Fruit fly (Drosophila melanogaster) whole organism, embryonic: Measurements from ENCODE around the gene CG43120.
A peak's percentile ranks its signal among the peaks of the same experiment; 100 is the strongest.

Source experiments
- Abd-B ChIP-seq: fragments of 200-800 bp; sonication (Bioruptor generic); optimal IDR thresholded peaks from 2 replicates; lab custom pipeline; 2018; ENCODE audit warnings: missing biosample characterization, mild to moderate bottlenecking, missing genetic modification characterization, moderate library complexity
- Atf6 ChIP-seq: fragments of 200-800 bp; sonication (Bioruptor generic); IDR thresholded peaks from 2 replicates; pipeline ENCODE4 v1.3.6; 2022; ENCODE audit warnings: missing biosample characterization, missing genetic modification characterization
- Blimp-1 ChIP-seq: fragments of 200-800 bp; sonication (Bioruptor generic); optimal IDR thresholded peaks from 3 replicates; lab custom pipeline; 2018; ENCODE audit warnings: missing biosample characterization, missing genetic modification characterization, mild to moderate bottlenecking, moderate library complexity, missing genetic modification reagents
- CG10462 ChIP-seq: fragments of 200-800 bp; sonication (Bioruptor generic); optimal IDR thresholded peaks from 2 replicates; lab custom pipeline; 2016; ENCODE audit warnings: missing biosample characterization, missing genetic modification characterization
- CG12071 ChIP-seq: fragments of 200-800 bp; sonication (Bioruptor generic); optimal IDR thresholded peaks from 3 replicates; lab custom pipeline; 2018; ENCODE audit warnings: missing biosample characterization, mild to moderate bottlenecking, missing genetic modification characterization
- CG12391 ChIP-seq: fragments of 200-800 bp; sonication (Bioruptor generic); optimal IDR thresholded peaks from 3 replicates; lab custom pipeline; 2018; ENCODE audit warnings: missing biosample characterization, mild to moderate bottlenecking, missing genetic modification characterization, moderate library complexity
- CG15601 ChIP-seq: fragments of 200-800 bp; sonication (Bioruptor generic); optimal IDR thresholded peaks from 3 replicates; lab custom pipeline; 2019; ENCODE audit warnings: missing biosample characterization, mild to moderate bottlenecking, missing genetic modification characterization, moderate library complexity
- CG17328 ChIP-seq: fragments of 200-800 bp; sonication (Bioruptor generic); IDR thresholded peaks from 2 replicates; pipeline ENCODE4 v1.3.6; 2022; ENCODE audit warnings: missing biosample characterization, missing genetic modification characterization
- CG17361 ChIP-seq: fragments of 200-800 bp; sonication (Bioruptor generic); IDR thresholded peaks from 3 replicates; pipeline ENCODE4 v1.3.6; 2022; ENCODE audit warnings: missing biosample characterization, missing genetic modification characterization
- CG17385 ChIP-seq: fragments of 200-800 bp; sonication (Bioruptor generic); optimal IDR thresholded peaks from 3 replicates; lab custom pipeline; 2018; ENCODE audit warnings: missing biosample characterization, mild to moderate bottlenecking, missing genetic modification characterization
- CG17829 ChIP-seq: fragments of 200-800 bp; optimal IDR thresholded peaks from 2 replicates; lab custom pipeline; 2019; ENCODE audit warnings: missing biosample characterization, mild to moderate bottlenecking, missing genetic modification characterization, moderate library complexity
- CG18476 ChIP-seq: fragments of 200-800 bp; sonication (Bioruptor generic); optimal IDR thresholded peaks from 2 replicates; lab custom pipeline; 2016; ENCODE audit warnings: missing biosample characterization, mild to moderate bottlenecking, missing genetic modification characterization
- CG30403 ChIP-seq: fragments of 200-800 bp; sonication (Bioruptor generic); optimal IDR thresholded peaks from 3 replicates; lab custom pipeline; 2016; ENCODE audit warnings: missing biosample characterization, missing genetic modification characterization
- CG30431 ChIP-seq: fragments of 200-800 bp; sonication (Bioruptor generic); optimal IDR thresholded peaks from 2 replicates; lab custom pipeline; 2017; ENCODE audit warnings: missing biosample characterization, missing genetic modification characterization
- CG34376 ChIP-seq: fragments of 200-800 bp; sonication (Bioruptor generic); optimal IDR thresholded peaks from 2 replicates; lab custom pipeline; 2018; ENCODE audit warnings: missing biosample characterization, mild to moderate bottlenecking, missing genetic modification characterization
- CG3847 ChIP-seq: fragments of 200-800 bp; sonication (Bioruptor generic); IDR thresholded peaks from 2 replicates; pipeline ENCODE4 v1.3.6; 2022; ENCODE audit warnings: missing biosample characterization, missing genetic modification characterization
- CG4328 ChIP-seq: fragments of 200-800 bp; sonication (Bioruptor generic); optimal IDR thresholded peaks from 3 replicates; lab custom pipeline; 2017; ENCODE audit warnings: missing biosample characterization, missing genetic modification reagents, missing genetic modification characterization
- CG7786 ChIP-seq: fragments of 200-800 bp; sonication (Bioruptor generic); optimal IDR thresholded peaks from 2 replicates; lab custom pipeline; 2016; ENCODE audit warnings: missing biosample characterization, missing genetic modification characterization
- CG8388 ChIP-seq: fragments of 200-800 bp; sonication (Bioruptor generic); optimal IDR thresholded peaks from 2 replicates; lab custom pipeline; 2019; ENCODE audit warnings: missing biosample characterization, mild to moderate bottlenecking, missing genetic modification characterization, moderate library complexity
- CG8944 ChIP-seq: fragments of 200-800 bp; sonication (Bioruptor generic); optimal IDR thresholded peaks from 3 replicates; lab custom pipeline; 2016; ENCODE audit warnings: missing biosample characterization, missing genetic modification characterization
- CG9609 ChIP-seq: fragments of 200-800 bp; sonication (Bioruptor generic); optimal IDR thresholded peaks from 3 replicates; lab custom pipeline; 2016; ENCODE audit warnings: missing biosample characterization, missing genetic modification characterization
- E2f1 ChIP-seq: fragments of 200-800 bp; sonication (Bioruptor generic); IDR thresholded peaks from 2 replicates; pipeline ENCODE4 v1.3.6; 2022; ENCODE audit warnings: missing biosample characterization, missing genetic modification characterization
- Ets97D ChIP-seq: fragments of 200-800 bp; sonication (Bioruptor generic); optimal IDR thresholded peaks from 3 replicates; lab custom pipeline; 2016; ENCODE audit warnings: missing biosample characterization, missing genetic modification characterization
- H2.0 ChIP-seq: fragments of 200-800 bp; sonication (Bioruptor generic); IDR thresholded peaks from 2 replicates; pipeline ENCODE4 v1.3.6; 2022; ENCODE audit warnings: missing biosample characterization, missing genetic modification characterization
- Hsf ChIP-seq: fragments of 200-800 bp; sonication (Bioruptor generic); optimal IDR thresholded peaks from 3 replicates; lab custom pipeline; 2016; ENCODE audit warnings: missing biosample characterization, missing genetic modification characterization
- Mes4 ChIP-seq: fragments of 200-800 bp; sonication (Bioruptor generic); optimal IDR thresholded peaks from 2 replicates; lab custom pipeline; 2016; ENCODE audit warnings: missing biosample characterization, missing genetic modification characterization
- NK7.1 ChIP-seq: fragments of 200-800 bp; sonication (Bioruptor generic); optimal IDR thresholded peaks from 3 replicates; lab custom pipeline; 2016; ENCODE audit warnings: missing biosample characterization, missing genetic modification characterization
- Opbp ChIP-seq: fragments of 200-800 bp; sonication (Bioruptor generic); IDR thresholded peaks from 3 replicates; pipeline ENCODE4 v1.3.6; 2022; ENCODE audit warnings: missing biosample characterization, missing genetic modification characterization; ENCODE audit not compliant: partially characterized antibody
- Sox102F ChIP-seq: fragments of 200-800 bp; sonication (Bioruptor generic); optimal IDR thresholded peaks from 2 replicates; lab custom pipeline; 2018; ENCODE audit warnings: missing biosample characterization, mild to moderate bottlenecking, missing genetic modification characterization, moderate library complexity
- Sry-δ ChIP-seq: fragments of 200-800 bp; sonication (Bioruptor generic); optimal IDR thresholded peaks from 2 replicates; lab custom pipeline; 2016; ENCODE audit warnings: missing biosample characterization, missing genetic modification characterization
- Tbp ChIP-seq: fragments of >200 bp; optimal IDR thresholded peaks from 2 replicates; lab custom pipeline; 2018; ENCODE audit warnings: missing biosample characterization, missing genetic modification characterization
- Xrp1 ChIP-seq: fragments of 200-800 bp; sonication (Bioruptor generic); IDR thresholded peaks from 2 replicates; pipeline ENCODE4 v1.3.6; 2022; ENCODE audit warnings: missing biosample characterization, missing genetic modification characterization
- az2 ChIP-seq: fragments of 200-800 bp; sonication (Bioruptor generic); optimal IDR thresholded peaks from 3 replicates; lab custom pipeline; 2016; ENCODE audit warnings: missing biosample characterization, missing genetic modification characterization
- dmrt99B ChIP-seq: fragments of 200-800 bp; sonication (Bioruptor generic); optimal IDR thresholded peaks from 2 replicates; lab custom pipeline; 2018; ENCODE audit warnings: missing biosample characterization, mild to moderate bottlenecking, missing genetic modification characterization, moderate library complexity
- ems ChIP-seq: fragments of 200-800 bp; sonication (Bioruptor generic); optimal IDR thresholded peaks from 3 replicates; lab custom pipeline; 2016; ENCODE audit warnings: missing biosample characterization, missing genetic modification characterization
- fu2 ChIP-seq: fragments of 200-800 bp; sonication (Bioruptor generic); optimal IDR thresholded peaks from 2 replicates; lab custom pipeline; 2016; ENCODE audit warnings: missing biosample characterization, missing genetic modification characterization
- gcm2 ChIP-seq: fragments of 200-800 bp; sonication (Bioruptor generic); optimal IDR thresholded peaks from 2 replicates; lab custom pipeline; 2016; ENCODE audit warnings: missing biosample characterization, missing genetic modification characterization
- her ChIP-seq: fragments of 200-800 bp; sonication (Bioruptor generic); optimal IDR thresholded peaks from 2 replicates; lab custom pipeline; 2016; ENCODE audit warnings: missing biosample characterization, missing genetic modification characterization
- hth ChIP-seq: fragments of >200 bp; optimal IDR thresholded peaks from 2 replicates; lab custom pipeline; 2017; ENCODE audit warnings: inconsistent platforms
- lbe ChIP-seq: fragments of 200-800 bp; sonication (Bioruptor generic); optimal IDR thresholded peaks from 2 replicates; lab custom pipeline; 2016; ENCODE audit warnings: missing biosample characterization, mild to moderate bottlenecking, missing genetic modification characterization
- oc ChIP-seq: fragments of 200-800 bp; sonication (Bioruptor generic); optimal IDR thresholded peaks from 2 replicates; lab custom pipeline; 2018; ENCODE audit warnings: missing biosample characterization, mild to moderate bottlenecking, missing genetic modification characterization, moderate library complexity
- schlank ChIP-seq: fragments of 200-800 bp; sonication (Bioruptor generic); optimal IDR thresholded peaks from 2 replicates; lab custom pipeline; 2018; ENCODE audit warnings: missing biosample characterization, mild to moderate bottlenecking, missing genetic modification characterization
- scrt ChIP-seq: fragments of 200-800 bp; sonication (Bioruptor generic); optimal IDR thresholded peaks from 2 replicates; lab custom pipeline; 2018; ENCODE audit warnings: missing biosample characterization, mild to moderate bottlenecking, missing genetic modification characterization, moderate library complexity
- sens-2 ChIP-seq: fragments of 200-800 bp; sonication (Bioruptor generic); IDR thresholded peaks from 2 replicates; pipeline ENCODE4 v1.3.6; 2022; ENCODE audit warnings: missing biosample characterization, missing genetic modification characterization
- slou ChIP-seq: fragments of 200-800 bp; sonication (Bioruptor generic); optimal IDR thresholded peaks from 3 replicates; lab custom pipeline; 2016; ENCODE audit warnings: missing biosample characterization, missing genetic modification characterization
- stwl ChIP-seq: fragments of 200-800 bp; sonication (Bioruptor generic); optimal IDR thresholded peaks from 3 replicates; lab custom pipeline; 2018; ENCODE audit warnings: missing biosample characterization, mild to moderate bottlenecking, missing genetic modification characterization, moderate library complexity
- tll ChIP-seq, 2 experiments: fragments of 200-800 bp in 1 of 2; fragments of >200 bp in 1 of 2; sonication (Bioruptor generic) in 1 of 2; optimal IDR thresholded peaks; 2 replicates each; lab custom pipeline; 2017 to 2019; ENCODE audit warnings: missing biosample characterization in 2 of 2, missing genetic modification characterization in 2 of 2, mild to moderate bottlenecking in 1 of 2, moderate library complexity in 1 of 2
- trem ChIP-seq: fragments of 200-800 bp; optimal IDR thresholded peaks from 3 replicates; lab custom pipeline; 2019; ENCODE audit warnings: missing biosample characterization, mild to moderate bottlenecking, missing genetic modification characterization, moderate library complexity
- tup ChIP-seq: fragments of 200-800 bp; sonication (Bioruptor generic); optimal IDR thresholded peaks from 2 replicates; lab custom pipeline; 2016; ENCODE audit warnings: missing biosample characterization, mild to moderate bottlenecking, missing genetic modification characterization, moderate library complexity
- vvl ChIP-seq: fragments of 200-800 bp; sonication (Bioruptor generic); IDR thresholded peaks from 2 replicates; pipeline ENCODE4 v1.3.6; 2022; ENCODE audit warnings: missing biosample characterization, missing genetic modification characterization
- zen ChIP-seq: fragments of 200-800 bp; sonication (Bioruptor generic); optimal IDR thresholded peaks from 3 replicates; lab custom pipeline; 2018; ENCODE audit warnings: missing biosample characterization, mild to moderate bottlenecking, missing genetic modification characterization, moderate library complexity
- zfh1 ChIP-seq: fragments of 200-800 bp; sonication (Bioruptor generic); IDR thresholded peaks from 3 replicates; pipeline ENCODE4 v1.3.6; 2022; ENCODE audit warnings: missing biosample characterization, missing genetic modification characterization

The CG43120 gene

DNA sequence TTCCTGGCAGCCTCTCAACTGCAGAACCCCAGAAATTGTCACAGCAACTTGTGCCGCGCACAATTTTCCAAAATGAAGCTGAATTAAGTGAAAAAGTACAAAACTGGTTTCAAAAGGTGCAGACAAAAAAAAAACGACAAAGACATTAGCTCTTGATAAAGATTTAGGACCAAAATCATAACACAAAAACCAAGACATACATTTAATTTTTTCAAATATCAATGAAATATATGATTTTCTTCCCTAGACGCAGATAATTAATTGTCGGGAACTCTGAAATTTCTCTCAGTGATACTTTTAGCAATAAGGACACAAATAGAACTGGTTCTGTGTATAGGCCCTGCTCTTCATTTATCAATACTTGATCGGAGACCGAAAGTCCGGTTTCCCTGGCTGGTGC, 17.0 kb upstream of the CG43120 start (continued):
- TF ChIP-seq trem (tag; lab: Kevin White, UChicago): peak; percentile 5
- TF ChIP-seq schlank: no peak
- TF ChIP-seq Mes4 (GFP tag; lab: Kevin White, UChicago): peak; percentile 22
- TF ChIP-seq CG34376 (GFP tag; lab: Kevin White, UChicago): no peak
- TF ChIP-seq CG8944 (GFP tag; lab: Kevin White, UChicago): peak; percentile 15
- TF ChIP-seq Sox102F (GFP tag; lab: Kevin White, UChicago): peak; percentile 28
- peak; percentile 30 for TF ChIP-seq Abd-B
- peak; percentile 70; the same call in 2 of the 3 replicates for TF ChIP-seq zfh1 (GFP tag; lab: Robert Waterston, UW)
- no peak for TF ChIP-seq CG4328 (GFP tag; lab: Kevin White, UChicago)
- no peak for TF ChIP-seq Sry-δ (GFP tag; lab: Kevin White, UChicago)
- peak; percentile 55 for TF ChIP-seq CG30431 (GFP tag; lab: Kevin White, UChicago)
- no peak for TF ChIP-seq dmrt99B (tag; lab: Kevin White, UChicago)
- TF ChIP-seq ems (GFP tag; lab: Kevin White, UChicago): peak; percentile 23
- peak; percentile 9 for TF ChIP-seq fu2 (GFP tag; lab: Kevin White, UChicago)
- peak; percentile 7; the same call in 1 of the 2 replicates for TF ChIP-seq vvl
- TF ChIP-seq slou (GFP tag; lab: Kevin White, UChicago): no peak
- no peak for TF ChIP-seq tup
- peak; percentile 42 for TF ChIP-seq CG17829 (tag; lab: Kevin White, UChicago)
- no peak for TF ChIP-seq NK7.1 (GFP tag; lab: Kevin White, UChicago)
- TF ChIP-seq scrt: no peak
- TF ChIP-seq Opbp: no peak
- peak; percentile 65 for TF ChIP-seq CG10462 (GFP tag; lab: Kevin White, UChicago)
- TF ChIP-seq CG8388 (GFP tag; lab: Kevin White, UChicago): peak; percentile 30
- TF ChIP-seq CG7786 (GFP tag; lab: Kevin White, UChicago): peak; percentile 32
- peak; percentile 51; the same call in 2 of the 3 replicates for TF ChIP-seq CG17361
- TF ChIP-seq her (GFP tag; lab: Kevin White, UChicago): no peak
- no peak for TF ChIP-seq oc
- TF ChIP-seq H2.0: 0 out of 2 replicates have a peak, but pooled peaks have one; percentile 12
- no peak for TF ChIP-seq gcm2 (GFP tag; lab: Kevin White, UChicago)
- TF ChIP-seq Atf6 (GFP tag; lab: Robert Waterston, UW): no peak
- TF ChIP-seq E2f1 (GFP tag; lab: Robert Waterston, UW): peak; percentile 27; the same call in 1 of the 2 replicates
- TF ChIP-seq CG17328: peak; percentile 78
- no peak for TF ChIP-seq CG17385 (GFP tag; lab: Kevin White, UChicago)
- no peak for TF ChIP-seq CG12071 (GFP tag; lab: Kevin White, UChicago)
- peak; percentile 4 for TF ChIP-seq CG30403 (GFP tag; lab: Kevin White, UChicago)
- TF ChIP-seq Xrp1: peak; percentile 83
- TF ChIP-seq zen (tag; lab: Kevin White, UChicago): no peak
- peak; percentile 70 for TF ChIP-seq az2 (GFP tag; lab: Kevin White, UChicago)
- TF ChIP-seq hth (lab: Kevin White, UChicago): no peak
- TF ChIP-seq CG3847: no peak
- no peak for TF ChIP-seq CG18476 (GFP tag; lab: Kevin White, UChicago)
- TF ChIP-seq CG15601 (tag; lab: Kevin White, UChicago): peak; percentile 49
- TF ChIP-seq Tbp (GFP tag; lab: Kevin White, UChicago): no peak
- TF ChIP-seq stwl (tag; lab: Kevin White, UChicago): peak; percentile 18
- peak; percentile 90 for TF ChIP-seq lbe (GFP tag; lab: Kevin White, UChicago)
- TF ChIP-seq tll (GFP tag; optimal IDR thresholded peaks at IDR 0.05; lab: Kevin White, UChicago): no peak
- peak; percentile 61 for TF ChIP-seq Hsf
- TF ChIP-seq Blimp-1 (GFP tag; lab: Kevin White, UChicago): peak; percentile 47
- TF ChIP-seq sens-2: peak; percentile 56
- peak; percentile 74 for TF ChIP-seq CG12391 (tag; lab: Kevin White, UChicago)
- no peak for TF ChIP-seq Ets97D
- peak; percentile 23 for TF ChIP-seq CG9609 (GFP tag; lab: Kevin White, UChicago)
